Worm (Caenorhabditis elegans) whole organism, mixed stage, embryonic: ENCODE results near the gene nhr-108.

Experiments used
- M03D4.4 ChIP-seq: sonication (generic microtip); optimal IDR thresholded peaks from 2 replicates; lab custom pipeline; 2017; ENCODE audit warnings: mild to moderate bottlenecking, missing genetic modification characterization, missing compliant biosample characterization
- bed-3 ChIP-seq: fragments of 200-800 bp; sonication (Bioruptor generic); optimal IDR thresholded peaks from 3 replicates; lab custom pipeline; 2018; ENCODE audit warnings: mild to moderate bottlenecking, missing genetic modification characterization, moderate library complexity, missing compliant biosample characterization
- blmp-1 ChIP-seq: fragments of 150-350 bp; optimal IDR thresholded peaks from 2 replicates; lab custom pipeline; 2014; ENCODE audit warnings: missing biosample characterization, missing genetic modification characterization
- ceh-39 ChIP-seq: fragments of 150-350 bp; optimal IDR thresholded peaks from 2 replicates; lab custom pipeline; 2014; ENCODE audit warnings: missing biosample characterization, missing genetic modification characterization
- ceh-43 ChIP-seq: fragments of 200-800 bp; sonication (Bioruptor generic); optimal IDR thresholded peaks from 2 replicates; lab custom pipeline; 2018; ENCODE audit warnings: mild to moderate bottlenecking, missing genetic modification characterization, moderate library complexity, missing compliant biosample characterization
- ceh-83 ChIP-seq: fragments of 200-800 bp; sonication (Bioruptor generic); optimal IDR thresholded peaks from 2 replicates; lab custom pipeline; 2018; ENCODE audit warnings: mild to moderate bottlenecking, missing genetic modification characterization, missing compliant biosample characterization
- ces-1 ChIP-seq: fragments of 150-350 bp; optimal IDR thresholded peaks from 2 replicates; lab custom pipeline; 2014; ENCODE audit warnings: missing biosample characterization, missing genetic modification reagents, missing genetic modification characterization
- cnd-1 ChIP-seq: fragments of 200-800 bp; sonication (Bioruptor generic); optimal IDR thresholded peaks from 2 replicates; lab custom pipeline; 2018; ENCODE audit warnings: mild to moderate bottlenecking, missing genetic modification characterization, missing compliant biosample characterization
- drap-1 ChIP-seq: fragments of 200-800 bp; sonication (Bioruptor generic); optimal IDR thresholded peaks from 3 replicates; lab custom pipeline; 2018; ENCODE audit warnings: mild to moderate bottlenecking, missing genetic modification characterization, missing compliant biosample characterization
- elt-1 ChIP-seq: sonication (generic microtip); optimal IDR thresholded peaks from 2 replicates; lab custom pipeline; 2017; ENCODE audit warnings: missing genetic modification characterization, mild to moderate bottlenecking, missing compliant biosample characterization, antibody characterized with exemption, moderate library complexity, borderline replicate concordance; ENCODE audit not compliant: insufficient read depth
- elt-3 ChIP-seq: fragments of 150-350 bp; optimal IDR thresholded peaks from 2 replicates; lab custom pipeline; 2014; ENCODE audit warnings: missing biosample characterization, missing genetic modification characterization
- flh-1 ChIP-seq: fragments of 200-800 bp; sonication (Bioruptor generic); optimal IDR thresholded peaks from 2 replicates; lab custom pipeline; 2018; ENCODE audit warnings: mild to moderate bottlenecking, missing genetic modification characterization, moderate library complexity, missing compliant biosample characterization
- ham-2 ChIP-seq: fragments of 200-800 bp; sonication (Bioruptor generic); optimal IDR thresholded peaks from 2 replicates; lab custom pipeline; 2018; ENCODE audit warnings: mild to moderate bottlenecking, missing genetic modification characterization, missing compliant biosample characterization
- hlh-1 ChIP-seq: fragments of 150-350 bp; optimal IDR thresholded peaks from 2 replicates; lab custom pipeline; 2014; ENCODE audit warnings: missing biosample characterization, missing genetic modification reagents, missing genetic modification characterization
- lin-13 ChIP-seq: fragments of 150-350 bp; optimal IDR thresholded peaks from 2 replicates; lab custom pipeline; 2014; ENCODE audit warnings: missing biosample characterization, missing genetic modification characterization
- lin-32 ChIP-seq: fragments of 200-800 bp; sonication (Bioruptor generic); optimal IDR thresholded peaks from 2 replicates; lab custom pipeline; 2018; ENCODE audit warnings: mild to moderate bottlenecking, missing genetic modification characterization, missing compliant biosample characterization
- lsy-2 ChIP-seq: fragments of 150-350 bp; optimal IDR thresholded peaks from 2 replicates; lab custom pipeline; 2014; ENCODE audit warnings: missing biosample characterization, missing genetic modification characterization
- mep-1 ChIP-seq: fragments of 150-350 bp; optimal IDR thresholded peaks from 2 replicates; lab custom pipeline; 2017; ENCODE audit warnings: missing biosample characterization, missing genetic modification reagents, missing genetic modification characterization, inconsistent platforms
- mls-2 ChIP-seq: sonication (generic microtip); optimal IDR thresholded peaks from 2 replicates; lab custom pipeline; 2016; ENCODE audit warnings: mild to moderate bottlenecking, missing genetic modification characterization, moderate library complexity, missing compliant biosample characterization
- nhr-12 ChIP-seq: fragments of 150-350 bp; optimal IDR thresholded peaks from 2 replicates; lab custom pipeline; 2014; ENCODE audit warnings: missing biosample characterization, missing genetic modification characterization
- nhr-2 ChIP-seq: fragments of 150-350 bp; optimal IDR thresholded peaks from 2 replicates; lab custom pipeline; 2014; ENCODE audit warnings: missing biosample characterization, missing genetic modification characterization
- nhr-237 ChIP-seq: fragments of 150-350 bp; optimal IDR thresholded peaks from 2 replicates; lab custom pipeline; 2014; ENCODE audit warnings: missing biosample characterization, missing genetic modification characterization
- nhr-28 ChIP-seq: fragments of 150-350 bp; optimal IDR thresholded peaks from 2 replicates; lab custom pipeline; 2014; ENCODE audit warnings: missing biosample characterization, missing genetic modification characterization
- nhr-76 ChIP-seq: sonication (generic microtip); optimal IDR thresholded peaks from 2 replicates; lab custom pipeline; 2017; ENCODE audit warnings: missing biosample characterization, missing genetic modification characterization
- pha-4 ChIP-seq: fragments of 150-350 bp; optimal IDR thresholded peaks from 2 replicates; lab custom pipeline; 2018; ENCODE audit warnings: missing biosample characterization, missing genetic modification reagents, missing genetic modification characterization
- sem-2 ChIP-seq: fragments of 200-800 bp; sonication (Bioruptor generic); optimal IDR thresholded peaks from 2 replicates; lab custom pipeline; 2018; ENCODE audit warnings: mild to moderate bottlenecking, missing genetic modification characterization, missing compliant biosample characterization
- snpc-4 ChIP-seq: fragments of 150-350 bp; optimal IDR thresholded peaks from 2 replicates; lab custom pipeline; 2014; ENCODE audit warnings: missing biosample characterization, missing genetic modification characterization
- sptf-1 ChIP-seq: sonication (generic microtip); optimal IDR thresholded peaks from 2 replicates; lab custom pipeline; 2017; ENCODE audit warnings: mild to moderate bottlenecking, missing genetic modification characterization, moderate library complexity, missing compliant biosample characterization
- unc-120 ChIP-seq: sonication (generic microtip); optimal IDR thresholded peaks from 2 replicates; lab custom pipeline; 2017; ENCODE audit warnings: missing genetic modification characterization, missing compliant biosample characterization; ENCODE audit not compliant: poor library complexity, severe bottlenecking
- unc-62 ChIP-seq: fragments of 150-350 bp; optimal IDR thresholded peaks from 2 replicates; lab custom pipeline; 2014; ENCODE audit warnings: missing biosample characterization, missing genetic modification reagents, missing genetic modification characterization
- zip-8 ChIP-seq: fragments of 150-350 bp; optimal IDR thresholded peaks from 2 replicates; lab custom pipeline; 2014; ENCODE audit warnings: missing biosample characterization, missing genetic modification characterization
- ztf-11 ChIP-seq: fragments of 150-350 bp; optimal IDR thresholded peaks from 2 replicates; lab custom pipeline; 2014; ENCODE audit warnings: missing biosample characterization, missing genetic modification characterization

nhr-108 gene

DNA sequence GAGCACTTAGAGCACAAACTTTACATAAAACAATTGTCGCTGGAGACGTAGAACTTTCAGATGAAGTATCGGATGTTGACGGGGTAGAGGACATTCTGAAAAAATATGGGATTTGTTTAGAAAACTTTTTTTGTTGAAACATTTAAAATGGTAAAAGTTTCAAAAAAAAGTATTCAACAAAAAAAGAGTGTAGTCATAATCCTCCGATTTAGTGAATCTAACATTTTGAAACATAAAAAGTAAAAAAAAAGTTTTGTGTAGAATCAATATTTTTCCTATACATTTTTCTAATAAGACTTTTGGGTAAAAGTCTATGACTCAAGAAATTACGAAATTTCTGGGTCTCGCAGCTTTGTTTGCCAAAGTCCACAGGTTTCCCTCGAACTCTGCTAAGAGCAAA, 27.6 kb downstream of the nhr-108 start, which contains the start of gene nhr-213:
TSS of gene nhr-213 (minus strand) at position 101 of the 400 bp plus-strand sequence.
- no peak for TF ChIP-seq hlh-1 (tag; lab: Kevin White, UChicago)
- no peak for TF ChIP-seq bed-3
- no peak for TF ChIP-seq zip-8 (tag; lab: Kevin White, UChicago)
- no peak for TF ChIP-seq flh-1 (GFP tag; lab: Kevin White, UChicago)
- no peak for TF ChIP-seq nhr-2 (tag; lab: Kevin White, UChicago)
- TF ChIP-seq sptf-1: no peak
- TF ChIP-seq nhr-28 (tag; lab: Kevin White, UChicago): no peak
- TF ChIP-seq ztf-11 (tag; lab: Kevin White, UChicago): no peak
- no peak for TF ChIP-seq pha-4 (tag; lab: Kevin White, UChicago)
- TF ChIP-seq ceh-83 (GFP tag; lab: Kevin White, UChicago): no peak
- TF ChIP-seq lsy-2 (tag; lab: Kevin White, UChicago): no peak
- TF ChIP-seq nhr-76 (tag; lab: Kevin White, UChicago): no peak
- no peak for TF ChIP-seq ces-1
- no peak for TF ChIP-seq blmp-1
- no peak for TF ChIP-seq M03D4.4 (tag; lab: Kevin White, UChicago)
- TF ChIP-seq nhr-237: no peak
- TF ChIP-seq, all 35 proteins: peak for 0

DNA sequence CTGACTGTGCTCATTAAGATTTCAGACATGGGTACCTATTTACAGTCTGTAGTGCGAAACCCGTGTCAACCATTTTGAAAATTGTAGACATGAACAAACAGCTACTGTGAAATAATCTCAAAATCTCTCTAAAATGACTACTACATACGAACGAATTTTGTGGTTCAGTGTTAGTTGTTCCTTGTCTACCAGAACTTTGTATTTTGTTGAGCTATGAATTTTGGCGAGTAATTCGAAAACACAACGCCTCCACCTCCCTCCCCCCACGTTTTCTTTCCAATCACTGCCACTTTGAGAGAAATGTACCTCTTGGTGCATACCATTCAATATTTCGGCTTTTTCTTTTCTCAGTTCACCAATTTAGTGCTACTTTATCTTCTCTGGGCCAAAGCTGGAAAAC, 31.6 kb downstream of the nhr-108 start, which contains the start of gene T06C12.11:
TSS of gene T06C12.11 (plus strand) at position 301 of the 400 bp plus-strand sequence.
- no peak for TF ChIP-seq ceh-39 (tag; lab: Kevin White, UChicago)
- no peak for TF ChIP-seq ces-1
- no peak for TF ChIP-seq nhr-2 (tag; lab: Kevin White, UChicago)
- no peak for TF ChIP-seq unc-62
- no peak for TF ChIP-seq lin-13 (tag; lab: Kevin White, UChicago)

DNA sequence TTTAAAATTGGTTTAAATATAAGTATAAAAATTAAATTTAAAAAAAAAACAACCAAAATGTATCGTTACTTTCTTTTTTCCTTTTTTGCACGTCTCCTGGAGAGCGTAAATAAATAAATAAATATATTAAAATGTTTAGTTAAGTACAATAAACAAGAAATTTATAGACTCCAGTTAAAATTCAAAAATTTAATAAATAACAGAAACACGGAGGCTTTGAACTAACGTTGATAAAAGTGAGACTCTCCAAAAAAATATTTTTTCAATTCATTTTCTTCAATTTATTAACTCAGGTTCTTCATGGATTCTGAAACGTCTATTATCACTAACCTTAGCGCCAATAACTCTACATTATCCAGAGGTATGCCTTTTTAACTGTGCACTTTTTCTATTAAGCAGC, 32.5 kb downstream of the nhr-108 start, which contains the start of gene T06C12.12:
TSS of gene T06C12.12 (plus strand) at position 301 of the 400 bp plus-strand sequence.
- TF ChIP-seq lin-32 (GFP tag; lab: Kevin White, UChicago) (no peak), ham-2 (GFP tag; lab: Kevin White, UChicago) (no peak), zip-8 (tag; lab: Kevin White, UChicago) (no peak), bed-3 (no peak), unc-120 (tag; lab: Kevin White, UChicago) (no peak), elt-3 (tag; lab: Kevin White, UChicago) (no peak), blmp-1 (no peak), hlh-1 (tag; lab: Kevin White, UChicago) (no peak), pha-4 (tag; lab: Kevin White, UChicago) (no peak), cnd-1 (tag; lab: Kevin White, UChicago) (no peak), snpc-4 (tag; lab: Kevin White, UChicago) (no peak), mls-2 (tag; lab: Kevin White, UChicago) (no peak), ztf-11 (tag; lab: Kevin White, UChicago) (no peak), lsy-2 (tag; lab: Kevin White, UChicago) (no peak), drap-1 (no peak), flh-1 (GFP tag; lab: Kevin White, UChicago) (no peak), nhr-237 (no peak)

DNA sequence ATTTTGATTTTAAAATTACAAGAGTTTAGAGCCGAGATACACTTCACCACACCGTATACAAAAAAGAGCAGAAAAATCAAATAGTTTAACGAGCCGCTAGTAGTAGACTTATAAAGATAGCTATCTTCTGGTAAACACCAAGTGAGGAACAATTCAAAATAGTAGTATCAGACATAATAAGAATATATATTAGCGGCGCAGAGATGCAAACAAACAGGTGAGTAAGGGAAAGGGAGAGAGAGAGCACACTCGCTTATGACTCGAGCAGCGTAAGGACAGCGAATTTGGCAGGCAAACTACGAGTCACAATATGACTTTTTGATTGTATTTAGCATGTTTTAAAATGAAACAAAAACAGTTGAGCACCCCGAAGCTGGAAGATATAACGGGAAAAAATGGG, 33.0 kb downstream of the nhr-108 start:
- TF ChIP-seq sem-2 (GFP tag; lab: Kevin White, UChicago) (no peak), nhr-76 (tag; lab: Kevin White, UChicago) (no peak), ceh-43 (no peak), lin-32 (GFP tag; lab: Kevin White, UChicago) (no peak), M03D4.4 (tag; lab: Kevin White, UChicago) (no peak), bed-3 (no peak), ceh-83 (GFP tag; lab: Kevin White, UChicago) (no peak), lsy-2 (tag; lab: Kevin White, UChicago) (no peak), ztf-11 (tag; lab: Kevin White, UChicago) (no peak), nhr-237 (no peak), nhr-12 (no peak), hlh-1 (tag; lab: Kevin White, UChicago) (no peak), nhr-28 (tag; lab: Kevin White, UChicago) (no peak), pha-4 (tag; lab: Kevin White, UChicago) (no peak), mls-2 (tag; lab: Kevin White, UChicago) (no peak)
- TF ChIP-seq, all 35 proteins: peak for 0

DNA sequence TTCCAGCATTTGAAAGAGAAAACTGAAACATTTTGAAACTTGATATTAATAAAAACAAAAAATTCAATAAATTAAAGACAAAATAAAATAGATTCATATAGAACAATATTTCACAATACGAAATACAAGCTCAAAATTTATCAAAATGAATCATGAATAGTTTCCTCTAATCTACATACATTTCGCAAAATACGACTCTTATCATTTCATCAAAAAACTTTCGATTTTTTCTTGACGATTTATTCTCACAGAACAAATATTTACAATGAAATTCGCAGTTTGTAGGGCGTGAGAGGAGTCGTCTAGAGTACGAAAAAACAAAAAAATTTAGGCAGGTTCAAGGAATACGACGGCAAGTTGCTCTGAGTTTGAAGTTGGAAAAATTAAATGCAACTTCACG, 34.2 kb downstream of the nhr-108 start:
- no peak for TF ChIP-seq mep-1 (tag; lab: Kevin White, UChicago)
- TF ChIP-seq drap-1: no peak
- no peak for TF ChIP-seq flh-1 (GFP tag; lab: Kevin White, UChicago)
- TF ChIP-seq nhr-12: no peak
- no peak for TF ChIP-seq blmp-1
- no peak for TF ChIP-seq hlh-1 (tag; lab: Kevin White, UChicago)
- TF ChIP-seq elt-1 (tag; lab: Kevin White, UChicago): no peak
- TF ChIP-seq lsy-2 (tag; lab: Kevin White, UChicago): no peak
- no peak for TF ChIP-seq elt-3 (tag; lab: Kevin White, UChicago)
- TF ChIP-seq ceh-39 (tag; lab: Kevin White, UChicago): no peak
